Fruit fly (Drosophila melanogaster): ENCODE data around the gene CG18558.

- TF ChIP-seq CG8478 (optimal IDR thresholded peaks at IDR 0.05), result no peak
- TF ChIP-seq CTCF (optimal IDR thresholded peaks at IDR 0.05), result no peak
Observed at dm6 chr2L:2799909-2800478, 44.3 kb downstream of the CG18558 start, which contains the start of gene Syt1.

All from S2 (cell line).